Worm (Caenorhabditis elegans) whole organism, young adult: ENCODE measurements around the gene B0336.13.

Source experiments
- B0019.2 ChIP-seq: fragments of 200-800 bp; sonication (Bioruptor generic); conservative IDR thresholded peaks from 2 replicates; pipeline ENCODE4 v1.3.6; 2022; ENCODE audit warnings: missing genetic modification reagents, missing genetic modification characterization, missing compliant biosample characterization
- B0261.1 ChIP-seq: sonication (generic microtip); optimal IDR thresholded peaks from 2 replicates; lab custom pipeline; 2016; ENCODE audit warnings: mild to moderate bottlenecking, missing genetic modification characterization, moderate library complexity, missing compliant biosample characterization
- D2030.7 ChIP-seq: fragments of 200-800 bp; sonication (Bioruptor generic); IDR thresholded peaks from 2 replicates; pipeline ENCODE4 v1.3.6; 2022; ENCODE audit warnings: missing genetic modification reagents, missing genetic modification characterization, missing compliant biosample characterization
- F22D6.2 ChIP-seq: sonication (generic microtip); optimal IDR thresholded peaks from 2 replicates; lab custom pipeline; 2016; ENCODE audit warnings: mild to moderate bottlenecking, missing genetic modification characterization, missing compliant biosample characterization
- F23B12.7 ChIP-seq: sonication (generic microtip); optimal IDR thresholded peaks from 2 replicates; lab custom pipeline; 2017; ENCODE audit warnings: missing genetic modification characterization, mild to moderate bottlenecking, missing compliant biosample characterization, antibody characterized with exemption, moderate library complexity; ENCODE audit not compliant: insufficient read depth
- F33H1.4 ChIP-seq: fragments of 200-800 bp; sonication (Bioruptor generic); IDR thresholded peaks from 2 replicates; pipeline ENCODE4 v1.3.6; 2022; ENCODE audit warnings: missing genetic modification reagents, missing genetic modification characterization, missing compliant biosample characterization
- F49E8.2 ChIP-seq: sonication (generic microtip); optimal IDR thresholded peaks from 3 replicates; lab custom pipeline; 2017; ENCODE audit warnings: missing genetic modification characterization, mild to moderate bottlenecking, missing compliant biosample characterization, antibody characterized with exemption, moderate library complexity; ENCODE audit not compliant: insufficient read depth
- F57A8.1 ChIP-seq: fragments of 200-800 bp; sonication (Bioruptor generic); optimal IDR thresholded peaks from 2 replicates; lab custom pipeline; 2018; ENCODE audit warnings: mild to moderate bottlenecking, missing genetic modification characterization, moderate library complexity, missing compliant biosample characterization
- T26A5.8 ChIP-seq: sonication (generic microtip); optimal IDR thresholded peaks from 2 replicates; lab custom pipeline; 2016; ENCODE audit warnings: missing genetic modification characterization, missing compliant biosample characterization
- Y79H2A.3 ChIP-seq: fragments of 200-800 bp; sonication (Bioruptor generic); conservative IDR thresholded peaks from 2 replicates; pipeline ENCODE4 v1.3.6; 2022; ENCODE audit warnings: missing genetic modification reagents, missing genetic modification characterization, missing compliant biosample characterization
- Y95B8A.8 ChIP-seq: fragments of 200-800 bp; sonication (Bioruptor generic); IDR thresholded peaks from 2 replicates; pipeline ENCODE4 v1.3.6; 2022; ENCODE audit warnings: missing genetic modification reagents, missing genetic modification characterization, missing compliant biosample characterization
- ZK185.1 ChIP-seq: sonication (generic microtip); optimal IDR thresholded peaks from 2 replicates; lab custom pipeline; 2016; ENCODE audit warnings: mild to moderate bottlenecking, missing genetic modification characterization, missing compliant biosample characterization; ENCODE audit not compliant: poor library complexity, severe bottlenecking
- ama-1 ChIP-seq, 3 experiments: fragments of 150-350 bp in 1 of 3; sonication (generic microtip) in 2 of 3; optimal IDR thresholded peaks; 2 replicates each; lab custom pipeline; 2014 to 2018; ENCODE audit warnings: missing biosample characterization in 2 of 3, missing genetic modification characterization in 2 of 3, missing genetic modification reagents in 2 of 3
- aptf-2 ChIP-seq: fragments of 200-800 bp; sonication (Bioruptor generic); conservative IDR thresholded peaks from 2 replicates; pipeline ENCODE4 v1.3.6; 2022; ENCODE audit warnings: missing genetic modification reagents, missing genetic modification characterization, missing compliant biosample characterization
- athp-1 ChIP-seq: sonication (generic microtip); optimal IDR thresholded peaks from 2 replicates; lab custom pipeline; 2017; ENCODE audit warnings: mild to moderate bottlenecking, missing genetic modification characterization, missing compliant biosample characterization
- attf-5 ChIP-seq: fragments of 200-800 bp; sonication (Bioruptor generic); optimal IDR thresholded peaks from 2 replicates; lab custom pipeline; 2018; ENCODE audit warnings: mild to moderate bottlenecking, missing genetic modification characterization, missing compliant biosample characterization
- attf-6 ChIP-seq: fragments of 200-800 bp; sonication (Bioruptor generic); IDR thresholded peaks from 2 replicates; pipeline ENCODE4 v1.3.6; 2022; ENCODE audit warnings: missing genetic modification reagents, missing genetic modification characterization, missing compliant biosample characterization
- ccch-3 ChIP-seq: fragments of 200-800 bp; sonication (Bioruptor generic); optimal IDR thresholded peaks from 2 replicates; lab custom pipeline; 2018; ENCODE audit warnings: mild to moderate bottlenecking, missing genetic modification characterization, missing compliant biosample characterization
- ceh-79 ChIP-seq: sonication (generic microtip); optimal IDR thresholded peaks from 2 replicates; lab custom pipeline; 2017; ENCODE audit warnings: mild to moderate bottlenecking, missing genetic modification characterization, missing compliant biosample characterization
- chd-7 ChIP-seq: sonication (generic microtip); optimal IDR thresholded peaks from 2 replicates; lab custom pipeline; 2016; ENCODE audit warnings: mild to moderate bottlenecking, missing genetic modification characterization, moderate library complexity, missing compliant biosample characterization
- efl-1 ChIP-seq: fragments of 150-350 bp; optimal IDR thresholded peaks from 2 replicates; lab custom pipeline; 2014; ENCODE audit warnings: missing biosample characterization, missing genetic modification reagents, missing genetic modification characterization
- egl-18 ChIP-seq: fragments of 200-800 bp; sonication (Bioruptor generic); IDR thresholded peaks from 2 replicates; pipeline ENCODE4 v1.3.6; 2022; ENCODE audit warnings: missing genetic modification reagents, missing genetic modification characterization, missing compliant biosample characterization
- egl-44 ChIP-seq: fragments of 200-800 bp; sonication (Bioruptor generic); IDR thresholded peaks from 2 replicates; pipeline ENCODE4 v1.3.6; 2022; ENCODE audit warnings: missing genetic modification reagents, missing genetic modification characterization, missing compliant biosample characterization
- ekl-4 ChIP-seq: fragments of 200-800 bp; sonication (Bioruptor generic); IDR thresholded peaks from 2 replicates; pipeline ENCODE4 v1.3.6; 2022; ENCODE audit warnings: missing genetic modification reagents, missing genetic modification characterization, missing compliant biosample characterization
- hlh-26 ChIP-seq: fragments of 200-800 bp; sonication (Bioruptor generic); conservative IDR thresholded peaks from 2 replicates; pipeline ENCODE4 v1.3.6; 2022; ENCODE audit warnings: missing genetic modification reagents, missing genetic modification characterization, missing compliant biosample characterization
- hsf-1 ChIP-seq: fragments of 200-800 bp; sonication (Bioruptor generic); IDR thresholded peaks from 2 replicates; pipeline ENCODE4 v1.3.6; 2022; ENCODE audit warnings: missing genetic modification reagents, missing genetic modification characterization, missing compliant biosample characterization
- lag-1 ChIP-seq: fragments of 200-800 bp; sonication (Bioruptor generic); IDR thresholded peaks from 2 replicates; pipeline ENCODE4 v1.3.6; 2022; ENCODE audit warnings: missing genetic modification reagents, missing genetic modification characterization, missing compliant biosample characterization
- let-526 ChIP-seq: fragments of 200-800 bp; sonication (Bioruptor generic); IDR thresholded peaks from 2 replicates; pipeline ENCODE4 v1.3.6; 2022; ENCODE audit warnings: missing genetic modification reagents, missing genetic modification characterization, missing compliant biosample characterization
- lin-35 ChIP-seq, 3 experiments: fragments of 150-350 bp in 2 of 3; sonication (generic microtip) in 1 of 3; optimal IDR thresholded peaks; 2 replicates each; lab custom pipeline; 2014 to 2018; ENCODE audit warnings: missing biosample characterization in 3 of 3, missing genetic modification characterization in 3 of 3, missing genetic modification reagents in 3 of 3
- lin-54 ChIP-seq: fragments of 200-800 bp; sonication (Bioruptor generic); optimal IDR thresholded peaks from 2 replicates; lab custom pipeline; 2018; ENCODE audit warnings: mild to moderate bottlenecking, missing genetic modification characterization, missing compliant biosample characterization
- lsl-1 ChIP-seq: fragments of 200-800 bp; sonication (Bioruptor generic); optimal IDR thresholded peaks from 2 replicates; lab custom pipeline; 2018; ENCODE audit warnings: mild to moderate bottlenecking, missing genetic modification characterization, moderate library complexity, missing compliant biosample characterization
- lsy-27 ChIP-seq: sonication (generic microtip); optimal IDR thresholded peaks from 2 replicates; lab custom pipeline; 2017; ENCODE audit warnings: missing genetic modification characterization, mild to moderate bottlenecking, missing compliant biosample characterization, antibody characterized with exemption, missing genotype, borderline replicate concordance; ENCODE audit not compliant: insufficient read depth
- madf-10 ChIP-seq: sonication (generic microtip); optimal IDR thresholded peaks from 2 replicates; lab custom pipeline; 2016; ENCODE audit warnings: mild to moderate bottlenecking, missing genetic modification characterization, missing compliant biosample characterization
- madf-3 ChIP-seq: fragments of 200-800 bp; sonication (Bioruptor generic); IDR thresholded peaks from 2 replicates; pipeline ENCODE4 v1.3.6; 2022; ENCODE audit warnings: missing genetic modification reagents, missing genetic modification characterization, missing compliant biosample characterization
- madf-6 ChIP-seq: fragments of 200-800 bp; sonication (Bioruptor generic); IDR thresholded peaks from 2 replicates; pipeline ENCODE4 v1.3.6; 2022; ENCODE audit warnings: missing genetic modification reagents, missing genetic modification characterization, missing compliant biosample characterization
- madf-8 ChIP-seq: fragments of 200-800 bp; sonication (Bioruptor generic); conservative IDR thresholded peaks from 2 replicates; pipeline ENCODE4 v1.3.6; 2022; ENCODE audit warnings: missing genetic modification reagents, missing genetic modification characterization, missing compliant biosample characterization
- nhr-179 ChIP-seq: sonication (generic microtip); optimal IDR thresholded peaks from 2 replicates; lab custom pipeline; 2016; ENCODE audit warnings: mild to moderate bottlenecking, missing genetic modification characterization, missing compliant biosample characterization
- pha-4 ChIP-seq: fragments of 150-350 bp; sonication (generic microtip); optimal IDR thresholded peaks from 2 replicates; lab custom pipeline; 2014; ENCODE audit warnings: missing biosample characterization, missing genetic modification reagents, missing genetic modification characterization
- rcor-1 ChIP-seq: fragments of 200-800 bp; sonication (Bioruptor generic); IDR thresholded peaks from 2 replicates; pipeline ENCODE4 v1.3.6; 2022; ENCODE audit warnings: missing genetic modification reagents, missing genetic modification characterization, missing compliant biosample characterization
- rec-8 ChIP-seq, 2 experiments: sonication (generic microtip); optimal IDR thresholded peaks; 2 replicates each; lab custom pipeline; 2016; ENCODE audit warnings: mild to moderate bottlenecking in 2 of 2, missing genetic modification characterization in 2 of 2, missing genetic modification reagents in 2 of 2, missing genotype in 2 of 2, missing biosample characterization in 1 of 2, missing compliant biosample characterization in 1 of 2, moderate library complexity in 1 of 2
- rpc-1 ChIP-seq, 2 experiments: fragments of 150-350 bp in 1 of 2; sonication (generic microtip) in 1 of 2; optimal IDR thresholded peaks; 2 replicates each; lab custom pipeline; 2014 to 2018; ENCODE audit warnings: missing biosample characterization in 1 of 2, missing genetic modification characterization in 1 of 2, missing genetic modification reagents in 1 of 2, missing genotype in 1 of 2
- sea-2 ChIP-seq: fragments of 200-800 bp; sonication (Bioruptor generic); IDR thresholded peaks from 2 replicates; pipeline ENCODE4 v1.3.6; 2022; ENCODE audit warnings: missing genetic modification characterization, missing compliant biosample characterization
- somi-1 ChIP-seq: fragments of 200-800 bp; sonication (Bioruptor generic); optimal IDR thresholded peaks from 2 replicates; lab custom pipeline; 2018; ENCODE audit warnings: mild to moderate bottlenecking, missing genetic modification characterization, missing compliant biosample characterization
- tlf-1 ChIP-seq: fragments of 200-800 bp; sonication (Bioruptor generic); optimal IDR thresholded peaks from 2 replicates; lab custom pipeline; 2018; ENCODE audit warnings: mild to moderate bottlenecking, missing genetic modification characterization, missing compliant biosample characterization
- unc-130 ChIP-seq: sonication (generic microtip); optimal IDR thresholded peaks from 2 replicates; lab custom pipeline; 2016; ENCODE audit warnings: missing genetic modification reagents, missing genetic modification characterization, missing compliant biosample characterization
- ztf-28 ChIP-seq: fragments of 200-800 bp; sonication (Bioruptor generic); IDR thresholded peaks from 2 replicates; pipeline ENCODE4 v1.3.6; 2022; ENCODE audit warnings: missing genetic modification reagents, missing genetic modification characterization, missing compliant biosample characterization

B0336.13 gene

ce11 chrIII:5721488-5721887, 27.7 kb downstream of the B0336.13 start:
- TF ChIP-seq Y79H2A.3 (GFP tag; lab: Robert Waterston, UW) (no peak), madf-3 (no peak), lin-35 (GFP tag; optimal IDR thresholded peaks at IDR 0.05; lab: Kevin White, UChicago) (no peak), madf-6 (no peak), ama-1 (optimal IDR thresholded peaks at IDR 0.05; lab: Kevin White, UChicago) (no peak), ama-1 (GFP tag; optimal IDR thresholded peaks at IDR 0.05; lab: Kevin White, UChicago) (no peak), F49E8.2 (tag; lab: Kevin White, UChicago) (no peak), attf-6 (GFP tag; lab: Robert Waterston, UW) (no peak)

- no peak for TF ChIP-seq pha-4 (tag; lab: Kevin White, UChicago)
- TF ChIP-seq ccch-3 = peak; percentile 36
- TF ChIP-seq F22D6.2 (tag; lab: Kevin White, UChicago) = peak; percentile 25
- no peak for TF ChIP-seq T26A5.8 (tag; lab: Kevin White, UChicago)
- TF ChIP-seq tlf-1 = peak; percentile 16
- no peak for TF ChIP-seq ztf-28 (GFP tag; lab: Robert Waterston, UW)
- no peak for TF ChIP-seq madf-8 (GFP tag; lab: Robert Waterston, UW)
- TF ChIP-seq B0019.2 = no peak
- no peak for TF ChIP-seq Y95B8A.8 (GFP tag; lab: Robert Waterston, UW)
- peak; percentile 77 for TF ChIP-seq lin-54
- no peak for TF ChIP-seq F57A8.1 (GFP tag; lab: Kevin White, UChicago)
- TF ChIP-seq ekl-4 (GFP tag; lab: Robert Waterston, UW) = peak; percentile 37; the same call in 1 of the 2 replicates
- TF ChIP-seq madf-10 (tag; lab: Kevin White, UChicago) = peak; percentile 27
- no peak for TF ChIP-seq rpc-1 (optimal IDR thresholded peaks at IDR 0.05; lab: Kevin White, UChicago)
- TF ChIP-seq rpc-1 (tag; optimal IDR thresholded peaks at IDR 0.05; lab: Kevin White, UChicago) = no peak
- TF ChIP-seq lsl-1 = no peak
- TF ChIP-seq attf-5 (GFP tag; lab: Kevin White, UChicago) = peak; percentile 34
- no peak for TF ChIP-seq lag-1 (GFP tag; lab: Robert Waterston, UW)
- no peak for TF ChIP-seq D2030.7 (GFP tag; lab: Robert Waterston, UW)
- TF ChIP-seq hlh-26 = no peak
- TF ChIP-seq aptf-2 (GFP tag; lab: Robert Waterston, UW) = no peak; the same call in 1 of the 2 replicates
- no peak for TF ChIP-seq F23B12.7
- TF ChIP-seq rec-8 (tag; optimal IDR thresholded peaks at IDR 0.05; lab: Kevin White, UChicago) = no peak
- TF ChIP-seq egl-44 (GFP tag; lab: Robert Waterston, UW) = no peak
- no peak for TF ChIP-seq sea-2 (GFP tag; lab: Robert Waterston, UW)
- TF ChIP-seq egl-18 (GFP tag; lab: Robert Waterston, UW) = no peak
- no peak for TF ChIP-seq hsf-1 (GFP tag; lab: Robert Waterston, UW)
- no peak for TF ChIP-seq ceh-79
- no peak for TF ChIP-seq let-526 (GFP tag; lab: Robert Waterston, UW)
- 0 out of 2 replicates have a peak, but pooled peaks have one; percentile 43 for TF ChIP-seq madf-3
- no peak for TF ChIP-seq rcor-1 (GFP tag; lab: Robert Waterston, UW)
- peak; percentile 4 for TF ChIP-seq somi-1
- TF ChIP-seq athp-1 (tag; lab: Kevin White, UChicago) = peak; percentile 12
- TF ChIP-seq nhr-179 (tag; lab: Kevin White, UChicago) = no peak
- TF ChIP-seq B0261.1 (tag; lab: Kevin White, UChicago) = no peak
- peak; percentile 45 for TF ChIP-seq unc-130 (GFP tag; lab: Kevin White, UChicago)
- TF ChIP-seq F33H1.4 (GFP tag; lab: Robert Waterston, UW) = peak; percentile 46; the same call in 1 of the 2 replicates
- TF ChIP-seq ZK185.1 (tag; lab: Kevin White, UChicago) = peak; percentile 96
- peak; percentile 20 for TF ChIP-seq chd-7 (tag; lab: Kevin White, UChicago)
- TF ChIP-seq lsy-27 = no peak
- peak; percentile 7 for TF ChIP-seq efl-1
Measured at ce11 chrIII:5721888-5722287, 28.1 kb downstream of the B0336.13 start.
